Fruit fly (Drosophila melanogaster) whole organism, embryonic: ENCODE data around the gene CG11294.
A peak's percentile ranks its signal among the peaks of the same experiment; 100 is the strongest.

Experiments
- Asciz ChIP-seq: fragments of 200-800 bp; sonication (Bioruptor generic); optimal IDR thresholded peaks from 2 replicates; lab custom pipeline; 2017; ENCODE audit warnings: missing biosample characterization, mild to moderate bottlenecking, missing genetic modification characterization, missing genetic modification reagents
- Awh ChIP-seq: fragments of 200-800 bp; sonication (Bioruptor generic); IDR thresholded peaks from 2 replicates; pipeline ENCODE4, ENCODE4 v1.3.6; 2022; ENCODE audit warnings: missing biosample characterization, missing genetic modification characterization
- Bgb ChIP-seq: fragments of 200-800 bp; sonication (Bioruptor generic); IDR thresholded peaks from 2 replicates; pipeline ENCODE4 v1.3.6; 2022; ENCODE audit warnings: missing biosample characterization, missing genetic modification characterization; ENCODE audit not compliant: partially characterized antibody
- CG1024 ChIP-seq: fragments of 200-800 bp; sonication (Bioruptor generic); IDR thresholded peaks from 2 replicates; pipeline ENCODE4 v1.3.6; 2022; ENCODE audit warnings: missing biosample characterization, missing genetic modification characterization
- CG10959 ChIP-seq: fragments of 200-800 bp; sonication (Bioruptor generic); IDR thresholded peaks from 2 replicates; pipeline ENCODE4 v1.3.6; 2022; ENCODE audit warnings: missing biosample characterization, missing genetic modification characterization
- CG12299 ChIP-seq: fragments of 200-800 bp; sonication (Bioruptor generic); optimal IDR thresholded peaks from 2 replicates; lab custom pipeline; 2018; ENCODE audit warnings: missing biosample characterization, mild to moderate bottlenecking, missing genetic modification characterization
- CG15269 ChIP-seq: fragments of 200-800 bp; sonication (Bioruptor generic); optimal IDR thresholded peaks from 2 replicates; lab custom pipeline; 2018; ENCODE audit warnings: missing biosample characterization, mild to moderate bottlenecking, missing genetic modification characterization, moderate library complexity
- CG1603 ChIP-seq: fragments of 200-800 bp; sonication (Bioruptor generic); optimal IDR thresholded peaks from 2 replicates; lab custom pipeline; 2019; ENCODE audit warnings: missing biosample characterization, mild to moderate bottlenecking, missing genetic modification characterization, moderate library complexity
- CG16813 ChIP-seq: fragments of 200-800 bp; sonication (Bioruptor generic); IDR thresholded peaks from 3 replicates; pipeline ENCODE4 v1.3.6; 2022; ENCODE audit warnings: missing biosample characterization, missing genetic modification characterization; ENCODE audit not compliant: partially characterized antibody
- CG17328 ChIP-seq: fragments of 200-800 bp; sonication (Bioruptor generic); IDR thresholded peaks from 2 replicates; pipeline ENCODE4 v1.3.6; 2022; ENCODE audit warnings: missing biosample characterization, missing genetic modification characterization
- CG17829 ChIP-seq: fragments of 200-800 bp; optimal IDR thresholded peaks from 2 replicates; lab custom pipeline; 2019; ENCODE audit warnings: missing biosample characterization, mild to moderate bottlenecking, missing genetic modification characterization, moderate library complexity
- CG17912 ChIP-seq: fragments of 200-800 bp; sonication (Bioruptor generic); optimal IDR thresholded peaks from 2 replicates; lab custom pipeline; 2018; ENCODE audit warnings: missing biosample characterization, mild to moderate bottlenecking, missing genetic modification characterization
- CG3163 ChIP-seq: fragments of 200-800 bp; sonication (Bioruptor generic); optimal IDR thresholded peaks from 3 replicates; lab custom pipeline; 2016; ENCODE audit warnings: missing biosample characterization, missing genetic modification characterization
- CG3407 ChIP-seq: fragments of 200-800 bp; sonication (Bioruptor generic); optimal IDR thresholded peaks from 2 replicates; lab custom pipeline; 2018; ENCODE audit warnings: missing biosample characterization, mild to moderate bottlenecking, missing genetic modification characterization
- CG3847 ChIP-seq: fragments of 200-800 bp; sonication (Bioruptor generic); IDR thresholded peaks from 2 replicates; pipeline ENCODE4 v1.3.6; 2022; ENCODE audit warnings: missing biosample characterization, missing genetic modification characterization
- CG3995 ChIP-seq: fragments of 200-800 bp; sonication (Bioruptor generic); optimal IDR thresholded peaks from 3 replicates; lab custom pipeline; 2016; ENCODE audit warnings: missing biosample characterization, missing genetic modification characterization
- CG5245 ChIP-seq: fragments of 200-800 bp; sonication (Bioruptor generic); optimal IDR thresholded peaks from 3 replicates; lab custom pipeline; 2016; ENCODE audit warnings: missing biosample characterization, missing genetic modification characterization
- CG6254 ChIP-seq: fragments of 200-800 bp; sonication (Bioruptor generic); optimal IDR thresholded peaks from 3 replicates; lab custom pipeline; 2017; ENCODE audit warnings: mild to moderate bottlenecking, missing biosample characterization, missing genetic modification reagents, missing genetic modification characterization
- CG6791 ChIP-seq: fragments of 200-800 bp; sonication (Bioruptor generic); IDR thresholded peaks from 3 replicates; pipeline ENCODE4 v1.3.6; 2022; ENCODE audit warnings: missing biosample characterization, missing genetic modification characterization; ENCODE audit not compliant: partially characterized antibody
- CG7357 ChIP-seq: fragments of 200-800 bp; sonication (Bioruptor generic); IDR thresholded peaks from 3 replicates; pipeline ENCODE4 v1.3.6; 2022; ENCODE audit warnings: missing biosample characterization, missing genetic modification characterization
- CG7556 ChIP-seq: fragments of 200-800 bp; sonication (Bioruptor generic); optimal IDR thresholded peaks from 2 replicates; lab custom pipeline; 2017; ENCODE audit warnings: missing biosample characterization, mild to moderate bottlenecking, missing genetic modification characterization
- CG9215 ChIP-seq: fragments of 200-800 bp; sonication (Bioruptor generic); IDR thresholded peaks from 2 replicates; pipeline ENCODE4 v1.3.6; 2022; ENCODE audit warnings: missing biosample characterization, missing genetic modification characterization
- CG9797 ChIP-seq: fragments of 200-800 bp; sonication (Bioruptor generic); optimal IDR thresholded peaks from 3 replicates; lab custom pipeline; 2018; ENCODE audit warnings: missing biosample characterization, mild to moderate bottlenecking, missing genetic modification characterization
- D ChIP-seq, 2 experiments: fragments of 200-800 bp in 1 of 2; fragments of >200 bp in 1 of 2; sonication (Bioruptor generic) in 1 of 2; optimal IDR thresholded peaks; 2 replicates in 1 of 2; 3 replicates in 1 of 2; lab custom pipeline; 2017; ENCODE audit warnings: mild to moderate bottlenecking in 1 of 2, missing biosample characterization in 1 of 2, missing genetic modification characterization in 1 of 2, missing genetic modification reagents in 1 of 2
- Dad ChIP-seq: fragments of 200-800 bp; sonication (Bioruptor generic); optimal IDR thresholded peaks from 3 replicates; lab custom pipeline; 2016; ENCODE audit warnings: missing biosample characterization, missing genetic modification characterization
- Elba2 ChIP-seq: fragments of 200-800 bp; sonication (Bioruptor generic); optimal IDR thresholded peaks from 3 replicates; lab custom pipeline; 2016; ENCODE audit warnings: missing biosample characterization, missing genetic modification characterization
- Ets97D ChIP-seq: fragments of 200-800 bp; sonication (Bioruptor generic); optimal IDR thresholded peaks from 3 replicates; lab custom pipeline; 2016; ENCODE audit warnings: missing biosample characterization, missing genetic modification characterization
- Fer3 ChIP-seq: fragments of 200-800 bp; sonication (Bioruptor generic); optimal IDR thresholded peaks from 2 replicates; lab custom pipeline; 2018; ENCODE audit warnings: missing biosample characterization, mild to moderate bottlenecking, missing genetic modification characterization, moderate library complexity
- Jarid2 ChIP-seq: fragments of 200-800 bp; sonication (Bioruptor generic); optimal IDR thresholded peaks from 3 replicates; lab custom pipeline; 2017; ENCODE audit warnings: mild to moderate bottlenecking, missing biosample characterization, missing genetic modification reagents, missing genetic modification characterization
- Opbp ChIP-seq: fragments of 200-800 bp; sonication (Bioruptor generic); IDR thresholded peaks from 3 replicates; pipeline ENCODE4 v1.3.6; 2022; ENCODE audit warnings: missing biosample characterization, missing genetic modification characterization; ENCODE audit not compliant: partially characterized antibody
- Sox102F ChIP-seq: fragments of 200-800 bp; sonication (Bioruptor generic); optimal IDR thresholded peaks from 2 replicates; lab custom pipeline; 2018; ENCODE audit warnings: missing biosample characterization, mild to moderate bottlenecking, missing genetic modification characterization, moderate library complexity
- al ChIP-seq: fragments of 200-800 bp; sonication (Bioruptor generic); IDR thresholded peaks from 2 replicates; pipeline ENCODE4 v1.3.6; 2022; ENCODE audit warnings: missing biosample characterization, missing genetic modification characterization
- ara ChIP-seq: fragments of 200-800 bp; sonication (Bioruptor generic); IDR thresholded peaks from 2 replicates; pipeline ENCODE4 v1.3.6; 2022; ENCODE audit warnings: missing biosample characterization, missing genetic modification characterization
- fd102C ChIP-seq: fragments of 200-800 bp; sonication (Bioruptor generic); optimal IDR thresholded peaks from 2 replicates; lab custom pipeline; 2018; ENCODE audit warnings: missing biosample characterization, mild to moderate bottlenecking, missing genetic modification characterization, moderate library complexity
- gem ChIP-seq: fragments of 200-800 bp; sonication (Bioruptor generic); optimal IDR thresholded peaks from 2 replicates; lab custom pipeline; 2019; ENCODE audit warnings: missing biosample characterization, mild to moderate bottlenecking, missing genetic modification characterization, moderate library complexity
- gsb-n ChIP-seq: fragments of 200-800 bp; sonication (Bioruptor generic); optimal IDR thresholded peaks from 3 replicates; lab custom pipeline; 2018; ENCODE audit warnings: missing biosample characterization, mild to moderate bottlenecking, missing genetic modification characterization
- hb ChIP-seq: fragments of 200-800 bp; sonication (Bioruptor generic); IDR thresholded peaks from 3 replicates; pipeline ENCODE4 v1.3.6; 2022; ENCODE audit warnings: missing biosample characterization, missing genetic modification characterization; ENCODE audit not compliant: partially characterized antibody
- lola ChIP-seq, 3 experiments: fragments of >200 bp in 2 of 3; fragments of 200-800 bp in 1 of 3; sonication (Bioruptor generic) in 1 of 3; optimal IDR thresholded peaks; 2 replicates each; lab custom pipeline; 2017 to 2019; ENCODE audit warnings: missing biosample characterization in 3 of 3, missing genetic modification characterization in 3 of 3, mild to moderate bottlenecking in 1 of 3, moderate library complexity in 1 of 3
- lov ChIP-seq, 2 experiments: fragments of 200-800 bp in 1 of 2; fragments of >200 bp in 1 of 2; sonication (Bioruptor generic) in 1 of 2; IDR thresholded peaks in 1 of 2; optimal IDR thresholded peaks in 1 of 2; 2 replicates in 1 of 2; 3 replicates in 1 of 2; pipeline versions ENCODE4 v1.3.6 to Lab custom; 2017 to 2022; ENCODE audit warnings: missing biosample characterization in 1 of 2, missing genetic modification characterization in 1 of 2
- mirr ChIP-seq: fragments of 200-800 bp; sonication (Bioruptor generic); optimal IDR thresholded peaks from 3 replicates; lab custom pipeline; 2018; ENCODE audit warnings: missing biosample characterization, mild to moderate bottlenecking, missing genetic modification characterization
- nerfin-1 ChIP-seq: fragments of 200-800 bp; sonication (Bioruptor generic); optimal IDR thresholded peaks from 3 replicates; lab custom pipeline; 2019; ENCODE audit warnings: missing biosample characterization, mild to moderate bottlenecking, missing genetic modification characterization, moderate library complexity
- p53 ChIP-seq: fragments of 200-800 bp; sonication (Bioruptor generic); optimal IDR thresholded peaks from 2 replicates; lab custom pipeline; 2016; ENCODE audit warnings: missing biosample characterization, missing genetic modification characterization
- prd ChIP-seq, 3 experiments: fragments of >200 bp in 2 of 3; fragments of 200-800 bp in 1 of 3; sonication (Bioruptor generic) in 1 of 3; optimal IDR thresholded peaks in 2 of 3; IDR thresholded peaks in 1 of 3; 2 replicates in 2 of 3; 3 replicates in 1 of 3; pipeline versions ENCODE4 v1.3.6 to Lab custom; 2017 to 2022; ENCODE audit warnings: missing biosample characterization in 1 of 3, missing genetic modification characterization in 1 of 3
- ssp ChIP-seq: fragments of 200-800 bp; sonication (Bioruptor generic); IDR thresholded peaks from 2 replicates; pipeline ENCODE4 v1.3.6; 2022; ENCODE audit warnings: missing biosample characterization, missing genetic modification characterization
- stwl ChIP-seq: fragments of 200-800 bp; sonication (Bioruptor generic); optimal IDR thresholded peaks from 3 replicates; lab custom pipeline; 2018; ENCODE audit warnings: missing biosample characterization, mild to moderate bottlenecking, missing genetic modification characterization, moderate library complexity

CG11294 gene

dm6 chrX:8714064-8715046 is 20.9 kb upstream of the CG11294 start, which contains the start of the genes CG2004 and CG1785 (continued):
- TF ChIP-seq ssp (GFP tag; lab: Robert Waterston, UW) = peak; percentile 89
- no peak for TF ChIP-seq prd (optimal IDR thresholded peaks at IDR 0.05; lab: Kevin White, UChicago)
- peak; percentile 97 for TF ChIP-seq prd (GFP tag; IDR thresholded peaks at IDR 0.05; lab: Robert Waterston, UW)
- TF ChIP-seq CG1024 (GFP tag; lab: Robert Waterston, UW) = peak; percentile 83
- TF ChIP-seq nerfin-1 (tag; lab: Kevin White, UChicago) = peak; percentile 82
- peak; percentile 82 for TF ChIP-seq CG7357 (GFP tag; lab: Robert Waterston, UW)
- TF ChIP-seq Elba2 (GFP tag; lab: Kevin White, UChicago) = peak; percentile 81
- peak; percentile 94 for TF ChIP-seq gem
- TF ChIP-seq CG1603 = peak; percentile 80
- peak; percentile 92 for TF ChIP-seq CG17829
- TF ChIP-seq CG9797 (GFP tag; lab: Kevin White, UChicago) = peak; percentile 60
- 0 out of 3 replicates have a peak, but pooled peaks have one; percentile 20 for TF ChIP-seq Opbp (GFP tag; lab: Robert Waterston, UW)
- TF ChIP-seq mirr (GFP tag; lab: Kevin White, UChicago) = peak; percentile 62
- TF ChIP-seq D (optimal IDR thresholded peaks at IDR 0.05; lab: Kevin White, UChicago) = no peak
- peak; percentile 87 for TF ChIP-seq D (GFP tag; optimal IDR thresholded peaks at IDR 0.05; lab: Kevin White, UChicago)
- TF ChIP-seq CG16813 (GFP tag; lab: Robert Waterston, UW) = peak; percentile 72
- TF ChIP-seq CG10959 (GFP tag; lab: Robert Waterston, UW) = peak; percentile 93
- TF ChIP-seq CG3847 (GFP tag; lab: Robert Waterston, UW) = peak; percentile 95
- peak; percentile 92 for TF ChIP-seq CG7556 (GFP tag; lab: Kevin White, UChicago)
- TF ChIP-seq CG17912 (GFP tag; lab: Kevin White, UChicago) = peak; percentile 66
- TF ChIP-seq CG12299 = peak; percentile 77
- TF ChIP-seq Awh (GFP tag; lab: Robert Waterston, UW) = peak; percentile 89
- peak; percentile 91 for TF ChIP-seq CG9215 (GFP tag; lab: Robert Waterston, UW)
- TF ChIP-seq Fer3 (tag; lab: Kevin White, UChicago) = peak; percentile 90
- peak; percentile 58 for TF ChIP-seq CG3163 (GFP tag; lab: Kevin White, UChicago)
- peak; percentile 92 for TF ChIP-seq ara
- TF ChIP-seq CG5245 (GFP tag; lab: Kevin White, UChicago) = peak; percentile 90
- peak; percentile 68 for TF ChIP-seq fd102C (GFP tag; lab: Kevin White, UChicago)
- TF ChIP-seq CG6254 (GFP tag; lab: Kevin White, UChicago) = peak; percentile 72
- peak; percentile 59 for TF ChIP-seq stwl (tag; lab: Kevin White, UChicago)
- TF ChIP-seq lola (GFP tag; optimal IDR thresholded peaks at IDR 0.05; lab: Kevin White, UChicago) = peak in 1 of 3 experiments; percentile 89
- peak; percentile 56 for TF ChIP-seq Dad (GFP tag; lab: Kevin White, UChicago)
- TF ChIP-seq p53 (GFP tag; lab: Kevin White, UChicago) = no peak
- peak; percentile 54; the same call in 1 of the 3 replicates for TF ChIP-seq CG6791
- peak; percentile 92 for TF ChIP-seq al (GFP tag; lab: Robert Waterston, UW)
- no peak for TF ChIP-seq lov (optimal IDR thresholded peaks at IDR 0.05; lab: Kevin White, UChicago)
- peak; percentile 93 for TF ChIP-seq lov (GFP tag; IDR thresholded peaks at IDR 0.05; lab: Robert Waterston, UW)
- peak; percentile 62; the same call in 1 of the 3 replicates for TF ChIP-seq hb (GFP tag; lab: Robert Waterston, UW)
- TF ChIP-seq Sox102F (GFP tag; lab: Kevin White, UChicago) = peak; percentile 90
- peak; percentile 46 for TF ChIP-seq CG3995 (GFP tag; lab: Kevin White, UChicago)
- peak; percentile 91 for TF ChIP-seq CG17328 (GFP tag; lab: Robert Waterston, UW)
- peak; percentile 46 for TF ChIP-seq Jarid2 (GFP tag; lab: Kevin White, UChicago)
- TF ChIP-seq gsb-n (tag; lab: Kevin White, UChicago) = peak; percentile 82
- peak; percentile 79 for TF ChIP-seq CG3407
- peak; percentile 60 for TF ChIP-seq Ets97D (GFP tag; lab: Kevin White, UChicago)
- peak; percentile 71 for TF ChIP-seq Asciz (GFP tag; lab: Kevin White, UChicago)
- peak; percentile 60 for TF ChIP-seq Bgb
- peak; percentile 84 for TF ChIP-seq CG15269
